Worm (Caenorhabditis elegans) whole organism, young adult: ENCODE measurements around the gene Y38E10A.33.

Experiments used
- B0035.1 ChIP-seq: sonication (generic microtip); optimal IDR thresholded peaks from 2 replicates; lab custom pipeline; 2016; ENCODE audit warnings: missing genetic modification characterization, mild to moderate bottlenecking, missing compliant biosample characterization, missing genotype, missing genetic modification reagents
- C06A6.2 ChIP-seq: fragments of 200-800 bp; sonication (Bioruptor generic); conservative IDR thresholded peaks from 2 replicates; pipeline ENCODE4 v1.3.6; 2022; ENCODE audit warnings: missing genetic modification characterization, missing compliant biosample characterization
- C17E4.6 ChIP-seq: fragments of 200-800 bp; sonication (Bioruptor generic); IDR thresholded peaks from 2 replicates; pipeline ENCODE4 v1.3.6; 2022; ENCODE audit warnings: missing genetic modification reagents, missing genetic modification characterization, missing compliant biosample characterization
- D2030.7 ChIP-seq: fragments of 200-800 bp; sonication (Bioruptor generic); IDR thresholded peaks from 2 replicates; pipeline ENCODE4 v1.3.6; 2022; ENCODE audit warnings: missing genetic modification reagents, missing genetic modification characterization, missing compliant biosample characterization
- F10E7.11 ChIP-seq: sonication (generic microtip); optimal IDR thresholded peaks from 2 replicates; lab custom pipeline; 2017; ENCODE audit warnings: mild to moderate bottlenecking, missing genetic modification characterization, moderate library complexity, missing compliant biosample characterization
- F22D6.2 ChIP-seq: sonication (generic microtip); optimal IDR thresholded peaks from 2 replicates; lab custom pipeline; 2016; ENCODE audit warnings: mild to moderate bottlenecking, missing genetic modification characterization, missing compliant biosample characterization
- F33H1.4 ChIP-seq: fragments of 200-800 bp; sonication (Bioruptor generic); IDR thresholded peaks from 2 replicates; pipeline ENCODE4 v1.3.6; 2022; ENCODE audit warnings: missing genetic modification reagents, missing genetic modification characterization, missing compliant biosample characterization
- F39B2.1 ChIP-seq: fragments of 200-800 bp; sonication (Bioruptor generic); IDR thresholded peaks from 2 replicates; pipeline ENCODE4 v1.3.6; 2022; ENCODE audit warnings: missing genetic modification reagents, missing genetic modification characterization, missing compliant biosample characterization
- F52B5.7 ChIP-seq: sonication (generic microtip); optimal IDR thresholded peaks from 2 replicates; lab custom pipeline; 2016; ENCODE audit warnings: mild to moderate bottlenecking, missing genetic modification characterization, missing compliant biosample characterization
- Y56A3A.18 ChIP-seq: fragments of 200-800 bp; sonication (Bioruptor generic); IDR thresholded peaks from 2 replicates; pipeline ENCODE4 v1.3.6; 2022; ENCODE audit warnings: missing genetic modification reagents, missing genetic modification characterization, missing compliant biosample characterization
- ZK185.1 ChIP-seq: sonication (generic microtip); optimal IDR thresholded peaks from 2 replicates; lab custom pipeline; 2016; ENCODE audit warnings: mild to moderate bottlenecking, missing genetic modification characterization, missing compliant biosample characterization; ENCODE audit not compliant: poor library complexity, severe bottlenecking
- attf-5 ChIP-seq: fragments of 200-800 bp; sonication (Bioruptor generic); optimal IDR thresholded peaks from 2 replicates; lab custom pipeline; 2018; ENCODE audit warnings: mild to moderate bottlenecking, missing genetic modification characterization, missing compliant biosample characterization
- bed-2 ChIP-seq: fragments of 200-800 bp; sonication (Bioruptor generic); IDR thresholded peaks from 2 replicates; pipeline ENCODE4 v1.3.6; 2022; ENCODE audit warnings: missing genetic modification reagents, missing genetic modification characterization, missing compliant biosample characterization
- ceh-100 ChIP-seq: fragments of 200-800 bp; sonication (Bioruptor generic); IDR thresholded peaks from 2 replicates; pipeline ENCODE4 v1.3.6; 2022; ENCODE audit warnings: missing genetic modification reagents, missing genetic modification characterization, missing compliant biosample characterization
- ceh-91 ChIP-seq: fragments of 200-800 bp; sonication (Bioruptor generic); IDR thresholded peaks from 2 replicates; pipeline ENCODE4 v1.3.6; 2022; ENCODE audit warnings: missing genetic modification reagents, missing genetic modification characterization, missing compliant biosample characterization
- chd-7 ChIP-seq: sonication (generic microtip); optimal IDR thresholded peaks from 2 replicates; lab custom pipeline; 2016; ENCODE audit warnings: mild to moderate bottlenecking, missing genetic modification characterization, moderate library complexity, missing compliant biosample characterization
- dox-1 ChIP-seq: fragments of 200-800 bp; sonication (Bioruptor generic); IDR thresholded peaks from 2 replicates; pipeline ENCODE4 v1.3.6; 2022; ENCODE audit warnings: missing genetic modification reagents, missing genetic modification characterization, missing compliant biosample characterization
- dpl-1 ChIP-seq: fragments of 150-350 bp; optimal IDR thresholded peaks from 2 replicates; lab custom pipeline; 2014; ENCODE audit warnings: missing biosample characterization, missing genetic modification reagents, missing genetic modification characterization
- egl-18 ChIP-seq: fragments of 200-800 bp; sonication (Bioruptor generic); IDR thresholded peaks from 2 replicates; pipeline ENCODE4 v1.3.6; 2022; ENCODE audit warnings: missing genetic modification reagents, missing genetic modification characterization, missing compliant biosample characterization
- egrh-3 ChIP-seq: fragments of 200-800 bp; sonication (Bioruptor generic); IDR thresholded peaks from 2 replicates; pipeline ENCODE4 v1.3.6; 2022; ENCODE audit warnings: missing genetic modification reagents, missing genetic modification characterization, missing compliant biosample characterization
- ekl-4 ChIP-seq: fragments of 200-800 bp; sonication (Bioruptor generic); IDR thresholded peaks from 2 replicates; pipeline ENCODE4 v1.3.6; 2022; ENCODE audit warnings: missing genetic modification reagents, missing genetic modification characterization, missing compliant biosample characterization
- hmg-20 ChIP-seq: fragments of 200-800 bp; sonication (Bioruptor generic); IDR thresholded peaks from 2 replicates; pipeline ENCODE4 v1.3.6; 2022; ENCODE audit warnings: missing genetic modification reagents, missing genetic modification characterization, missing compliant biosample characterization
- hsf-1 ChIP-seq: fragments of 200-800 bp; sonication (Bioruptor generic); IDR thresholded peaks from 2 replicates; pipeline ENCODE4 v1.3.6; 2022; ENCODE audit warnings: missing genetic modification reagents, missing genetic modification characterization, missing compliant biosample characterization
- let-607 ChIP-seq, 2 experiments: fragments of 200-800 bp in 1 of 2; sonication (Bioruptor generic) in 1 of 2; sonication (generic microtip) in 1 of 2; optimal IDR thresholded peaks; 2 replicates each; lab custom pipeline; 2016 to 2018; ENCODE audit warnings: mild to moderate bottlenecking in 2 of 2, missing compliant biosample characterization in 2 of 2, missing genetic modification characterization in 2 of 2, moderate library complexity in 2 of 2, missing genotype in 1 of 2
- lin-26 ChIP-seq: fragments of 200-800 bp; sonication (Bioruptor generic); IDR thresholded peaks from 2 replicates; pipeline ENCODE4 v1.3.6; 2022; ENCODE audit warnings: missing genetic modification reagents, missing genetic modification characterization, missing compliant biosample characterization
- lsy-27 ChIP-seq: sonication (generic microtip); optimal IDR thresholded peaks from 2 replicates; lab custom pipeline; 2017; ENCODE audit warnings: missing genetic modification characterization, mild to moderate bottlenecking, missing compliant biosample characterization, antibody characterized with exemption, missing genotype, borderline replicate concordance; ENCODE audit not compliant: insufficient read depth
- madf-10 ChIP-seq: sonication (generic microtip); optimal IDR thresholded peaks from 2 replicates; lab custom pipeline; 2016; ENCODE audit warnings: mild to moderate bottlenecking, missing genetic modification characterization, missing compliant biosample characterization
- madf-6 ChIP-seq: fragments of 200-800 bp; sonication (Bioruptor generic); IDR thresholded peaks from 2 replicates; pipeline ENCODE4 v1.3.6; 2022; ENCODE audit warnings: missing genetic modification reagents, missing genetic modification characterization, missing compliant biosample characterization
- mcd-1 ChIP-seq: fragments of 200-800 bp; sonication (Bioruptor generic); IDR thresholded peaks from 2 replicates; pipeline ENCODE4 v1.3.6; 2022; ENCODE audit warnings: missing genetic modification reagents, missing genetic modification characterization, missing compliant biosample characterization
- nfya-2 ChIP-seq: fragments of 200-800 bp; sonication (Bioruptor generic); IDR thresholded peaks from 2 replicates; pipeline ENCODE4 v1.3.6; 2022; ENCODE audit warnings: missing genetic modification reagents, missing genetic modification characterization, missing compliant biosample characterization
- nfyb-1 ChIP-seq: fragments of 200-800 bp; sonication (Bioruptor generic); IDR thresholded peaks from 2 replicates; pipeline ENCODE4 v1.3.6; 2022; ENCODE audit warnings: missing genetic modification reagents, missing genetic modification characterization, missing compliant biosample characterization
- nhr-27 ChIP-seq: fragments of 200-800 bp; sonication (Bioruptor generic); optimal IDR thresholded peaks from 2 replicates; lab custom pipeline; 2018; ENCODE audit warnings: mild to moderate bottlenecking, missing genetic modification characterization, moderate library complexity, missing compliant biosample characterization
- rpc-1 ChIP-seq, 2 experiments: fragments of 150-350 bp in 1 of 2; sonication (generic microtip) in 1 of 2; optimal IDR thresholded peaks; 2 replicates each; lab custom pipeline; 2014 to 2018; ENCODE audit warnings: missing biosample characterization in 1 of 2, missing genetic modification characterization in 1 of 2, missing genetic modification reagents in 1 of 2, missing genotype in 1 of 2
- sea-2 ChIP-seq: fragments of 200-800 bp; sonication (Bioruptor generic); IDR thresholded peaks from 2 replicates; pipeline ENCODE4 v1.3.6; 2022; ENCODE audit warnings: missing genetic modification characterization, missing compliant biosample characterization
- snpc-1.1 ChIP-seq: sonication (generic microtip); optimal IDR thresholded peaks from 2 replicates; lab custom pipeline; 2017; ENCODE audit warnings: missing genetic modification characterization, mild to moderate bottlenecking, missing compliant biosample characterization, antibody characterized with exemption, moderate library complexity, missing genotype, missing genetic modification reagents; ENCODE audit not compliant: insufficient read depth
- snpc-1.3 ChIP-seq: sonication (generic microtip); optimal IDR thresholded peaks from 2 replicates; lab custom pipeline; 2017; ENCODE audit warnings: missing genetic modification characterization, mild to moderate bottlenecking, missing compliant biosample characterization, antibody characterized with exemption, moderate library complexity, missing genotype, missing genetic modification reagents; ENCODE audit not compliant: insufficient read depth
- sptf-2 ChIP-seq: fragments of 200-800 bp; sonication (Bioruptor generic); optimal IDR thresholded peaks from 2 replicates; lab custom pipeline; 2018; ENCODE audit warnings: mild to moderate bottlenecking, missing genetic modification characterization, missing compliant biosample characterization
- zfh-2 ChIP-seq: fragments of 200-800 bp; sonication (Bioruptor generic); conservative IDR thresholded peaks from 2 replicates; pipeline ENCODE4 v1.3.6; 2022; ENCODE audit warnings: missing genetic modification reagents, missing genetic modification characterization, missing compliant biosample characterization
- ztf-25 ChIP-seq: fragments of 200-800 bp; sonication (Bioruptor generic); IDR thresholded peaks from 2 replicates; pipeline ENCODE4 v1.3.6; 2022; ENCODE audit warnings: missing genetic modification reagents, missing genetic modification characterization, missing compliant biosample characterization
- ztf-28 ChIP-seq: fragments of 200-800 bp; sonication (Bioruptor generic); IDR thresholded peaks from 2 replicates; pipeline ENCODE4 v1.3.6; 2022; ENCODE audit warnings: missing genetic modification reagents, missing genetic modification characterization, missing compliant biosample characterization
- ztf-3 ChIP-seq: fragments of 200-800 bp; sonication (Bioruptor generic); optimal IDR thresholded peaks from 2 replicates; lab custom pipeline; 2018; ENCODE audit warnings: mild to moderate bottlenecking, missing genetic modification characterization, missing compliant biosample characterization
- ztf-6 ChIP-seq: fragments of 200-800 bp; sonication (Bioruptor generic); IDR thresholded peaks from 2 replicates; pipeline ENCODE4 v1.3.6; 2022; ENCODE audit warnings: missing genetic modification reagents, missing genetic modification characterization, missing compliant biosample characterization

Y38E10A.33 gene

DNA sequence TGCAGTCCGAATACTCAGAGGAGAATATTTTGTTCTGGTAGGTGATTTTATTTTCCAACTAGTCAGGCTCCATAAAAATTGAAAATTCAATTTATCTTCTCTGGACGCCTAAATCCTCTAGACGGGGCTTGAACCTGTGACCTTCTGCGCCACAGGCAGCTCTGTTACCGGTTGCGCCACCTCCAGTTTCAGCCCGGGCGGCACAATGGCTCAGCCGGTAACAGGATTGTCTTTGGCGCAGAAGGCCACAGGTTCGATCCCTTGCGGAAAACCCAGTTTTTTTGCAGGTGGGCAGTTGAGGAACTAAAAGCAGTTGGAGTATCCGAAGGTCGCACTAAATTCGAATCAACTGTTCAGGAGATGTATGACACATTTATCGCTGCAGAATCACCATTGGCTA, 9.6 kb downstream of the Y38E10A.33 start:
- peak; percentile 9; the same call in 1 of the 2 replicates for TF ChIP-seq madf-6
- peak; percentile 60 for TF ChIP-seq zfh-2 (GFP tag; lab: Robert Waterston, UW)
- no peak for TF ChIP-seq snpc-1.3 (tag; lab: Kevin White, UChicago)
- no peak for TF ChIP-seq F39B2.1 (GFP tag; lab: Robert Waterston, UW)
- no peak for TF ChIP-seq mcd-1 (GFP tag; lab: Robert Waterston, UW)
- TF ChIP-seq dox-1 (GFP tag; lab: Robert Waterston, UW): peak; percentile 26; the same call in 1 of the 2 replicates
- TF ChIP-seq, all 124 proteins: peak for 3

DNA sequence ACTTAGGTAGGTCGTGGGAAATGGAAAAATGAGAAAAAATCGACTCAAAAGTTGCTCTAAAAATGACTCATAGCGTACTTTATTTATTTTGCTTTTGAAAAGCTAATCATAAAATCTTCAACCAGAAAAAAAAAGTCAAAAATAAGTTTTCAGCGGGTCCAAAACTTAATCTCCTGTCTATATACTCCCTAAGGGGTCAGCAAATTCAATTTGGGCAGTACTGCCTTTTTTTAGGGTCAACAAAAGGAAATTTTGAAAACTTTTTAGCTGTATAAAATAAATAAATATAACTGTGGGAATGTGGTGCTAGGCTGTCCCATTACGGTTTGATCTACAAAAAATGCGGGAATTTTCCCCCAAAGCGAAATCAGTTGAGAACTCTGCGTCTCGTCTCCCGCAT, 10.1 kb downstream of the Y38E10A.33 start:
- TF ChIP-seq ztf-25: no peak
- no peak for TF ChIP-seq let-607 (tag; optimal IDR thresholded peaks at IDR 0.05; lab: Kevin White, UChicago)
- TF ChIP-seq attf-5: no peak

DNA sequence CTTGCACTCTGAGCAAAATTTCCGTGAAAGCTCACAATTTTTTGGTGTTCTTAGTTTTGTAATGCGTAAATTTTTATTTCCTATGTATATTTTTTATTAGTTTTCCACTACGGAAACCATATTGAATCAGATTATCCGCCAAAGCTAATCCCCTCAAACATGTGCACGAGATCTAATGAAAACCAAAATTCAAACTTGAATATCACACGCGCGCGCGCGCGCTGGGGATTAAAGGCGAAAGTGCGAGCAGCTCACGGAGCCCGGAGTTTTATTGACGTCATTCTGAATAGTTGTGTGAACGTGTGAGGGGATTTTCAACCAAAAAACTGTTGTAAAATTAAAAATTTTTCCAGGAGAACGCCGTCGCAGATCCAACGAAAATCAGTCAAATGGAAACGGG, 10.6 kb downstream of the Y38E10A.33 start:
- TF ChIP-seq lin-26: peak; percentile 54; the same call in 1 of the 2 replicates
- no peak for TF ChIP-seq sptf-2 (GFP tag; lab: Kevin White, UChicago)
- TF ChIP-seq dpl-1 (GFP tag; lab: Kevin White, UChicago): no peak
- no peak for TF ChIP-seq attf-5
- peak; percentile 72 for TF ChIP-seq zfh-2 (GFP tag; lab: Robert Waterston, UW)

DNA sequence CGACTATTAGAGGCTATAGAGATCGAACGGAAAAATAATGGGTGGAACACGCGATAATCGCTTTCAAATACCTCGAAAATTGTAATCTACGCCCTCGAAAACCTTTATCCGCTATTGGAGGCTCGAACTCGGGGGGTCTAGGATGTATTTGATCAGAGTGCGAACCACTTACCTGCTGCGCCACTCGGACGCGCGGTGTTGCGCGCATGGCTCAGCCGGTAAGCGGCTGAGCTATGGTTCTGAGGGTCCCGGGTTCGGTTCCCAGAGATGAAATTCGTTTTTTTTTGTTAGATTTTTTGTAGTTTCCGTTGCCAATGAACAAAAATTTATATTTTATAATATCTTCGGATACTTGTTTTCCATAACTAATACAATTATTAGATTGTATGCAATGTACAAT, 11.3 kb downstream of the Y38E10A.33 start:
- TF ChIP-seq nfyb-1 (GFP tag; lab: Robert Waterston, UW): no peak
- no peak for TF ChIP-seq F52B5.7 (tag; lab: Kevin White, UChicago)
- TF ChIP-seq lsy-27 (tag; lab: Kevin White, UChicago): no peak
- TF ChIP-seq ztf-6 (GFP tag; lab: Robert Waterston, UW): no peak
- peak; percentile 63 for TF ChIP-seq D2030.7 (GFP tag; lab: Robert Waterston, UW)
- TF ChIP-seq ZK185.1 (tag; lab: Kevin White, UChicago): no peak
- no peak for TF ChIP-seq egl-18
- no peak for TF ChIP-seq lin-26
- no peak for TF ChIP-seq ekl-4 (GFP tag; lab: Robert Waterston, UW)
- TF ChIP-seq hsf-1 (GFP tag; lab: Robert Waterston, UW): no peak
- no peak for TF ChIP-seq F33H1.4
- TF ChIP-seq nfya-2 (GFP tag; lab: Robert Waterston, UW): no peak
- peak; percentile 51; the same call in 1 of the 2 replicates for TF ChIP-seq egrh-3
- TF ChIP-seq bed-2: no peak
- no peak for TF ChIP-seq C06A6.2
- no peak for TF ChIP-seq snpc-1.3 (tag; lab: Kevin White, UChicago)
- peak; percentile 45 for TF ChIP-seq mcd-1 (GFP tag; lab: Robert Waterston, UW)
- no peak for TF ChIP-seq B0035.1 (tag; lab: Kevin White, UChicago)
- no peak for TF ChIP-seq ceh-91 (GFP tag; lab: Robert Waterston, UW)
- no peak for TF ChIP-seq rpc-1 (optimal IDR thresholded peaks at IDR 0.05; lab: Kevin White, UChicago)
- peak; percentile 54 for TF ChIP-seq rpc-1 (tag; optimal IDR thresholded peaks at IDR 0.05; lab: Kevin White, UChicago)
- TF ChIP-seq ztf-3 (GFP tag; lab: Kevin White, UChicago): no peak
- no peak for TF ChIP-seq chd-7 (tag; lab: Kevin White, UChicago)
- TF ChIP-seq Y56A3A.18 (GFP tag; lab: Robert Waterston, UW): no peak
- TF ChIP-seq C17E4.6 (GFP tag; lab: Robert Waterston, UW): no peak
- TF ChIP-seq F22D6.2 (tag; lab: Kevin White, UChicago): no peak
- TF ChIP-seq hmg-20 (GFP tag; lab: Robert Waterston, UW): no peak
- TF ChIP-seq sea-2 (GFP tag; lab: Robert Waterston, UW): no peak
- no peak for TF ChIP-seq F10E7.11 (tag; lab: Kevin White, UChicago)
- peak; percentile 90 for TF ChIP-seq ztf-28
- no peak for TF ChIP-seq madf-10 (tag; lab: Kevin White, UChicago)
- TF ChIP-seq snpc-1.1 (tag; lab: Kevin White, UChicago): no peak
- TF ChIP-seq zfh-2 (GFP tag; lab: Robert Waterston, UW): 0 out of 2 replicates have a peak, but pooled peaks have one; percentile 33
- TF ChIP-seq nhr-27 (tag; lab: Kevin White, UChicago): no peak
- TF ChIP-seq ceh-100 (GFP tag; lab: Robert Waterston, UW): no peak
